Worm (Caenorhabditis elegans): ENCODE measurements around the gene M05D6.1.

DNA sequence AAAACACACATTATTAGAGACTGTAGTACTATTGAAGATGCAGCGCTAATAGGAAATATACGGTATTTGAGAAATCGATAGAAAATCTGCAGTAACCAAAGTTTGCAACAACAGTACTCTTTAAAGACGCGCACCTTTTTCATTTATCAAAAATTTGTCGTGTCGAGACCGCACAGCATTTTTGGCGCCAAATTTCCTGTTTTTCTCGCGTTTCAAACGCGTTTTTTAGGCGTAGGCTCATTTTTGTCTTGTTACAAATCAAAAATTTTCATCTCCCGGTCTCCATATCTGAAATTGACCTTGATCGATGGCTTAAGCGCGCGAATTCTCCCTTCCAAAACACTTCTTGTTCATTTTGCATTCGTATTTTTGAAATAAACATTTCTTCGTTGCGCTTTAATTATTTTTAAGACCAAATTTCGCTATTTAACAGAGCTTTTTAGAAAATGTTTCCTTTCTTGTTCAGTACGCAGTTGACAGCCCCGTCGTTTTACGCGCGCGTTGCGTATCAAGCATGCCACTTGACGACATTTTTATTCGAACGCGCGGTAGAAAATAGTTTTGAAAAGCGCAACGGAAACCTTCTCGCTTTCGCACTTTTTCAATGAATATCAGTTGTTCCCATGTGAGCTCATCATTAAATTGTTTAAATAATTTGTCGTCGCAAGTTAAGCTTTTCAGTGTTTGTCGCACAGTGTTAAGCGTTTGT, 18.4 kb downstream of the M05D6.1 start:
- TF ChIP-seq lim-6 (tag; optimal IDR thresholded peaks at IDR 0.05) (no peak), ahr-1 (tag; optimal IDR thresholded peaks at IDR 0.05) (no peak), elt-2 (tag; optimal IDR thresholded peaks at IDR 0.05) (no peak), pqm-1 (tag; optimal IDR thresholded peaks at IDR 0.05) (no peak), F13H6.1 (tag; optimal IDR thresholded peaks at IDR 0.05) (no peak), nhr-11 (tag; optimal IDR thresholded peaks at IDR 0.05) (no peak), ceh-14 (tag; optimal IDR thresholded peaks at IDR 0.05) (no peak), Y22D7AL.16 (tag; optimal IDR thresholded peaks at IDR 0.05) (no peak), pha-4 (tag; optimal IDR thresholded peaks at IDR 0.05) (no peak), ama-1 (optimal IDR thresholded peaks at IDR 0.05) (no peak)
